Worm (Caenorhabditis elegans): ENCODE measurements around the gene cht-2.

DNA sequence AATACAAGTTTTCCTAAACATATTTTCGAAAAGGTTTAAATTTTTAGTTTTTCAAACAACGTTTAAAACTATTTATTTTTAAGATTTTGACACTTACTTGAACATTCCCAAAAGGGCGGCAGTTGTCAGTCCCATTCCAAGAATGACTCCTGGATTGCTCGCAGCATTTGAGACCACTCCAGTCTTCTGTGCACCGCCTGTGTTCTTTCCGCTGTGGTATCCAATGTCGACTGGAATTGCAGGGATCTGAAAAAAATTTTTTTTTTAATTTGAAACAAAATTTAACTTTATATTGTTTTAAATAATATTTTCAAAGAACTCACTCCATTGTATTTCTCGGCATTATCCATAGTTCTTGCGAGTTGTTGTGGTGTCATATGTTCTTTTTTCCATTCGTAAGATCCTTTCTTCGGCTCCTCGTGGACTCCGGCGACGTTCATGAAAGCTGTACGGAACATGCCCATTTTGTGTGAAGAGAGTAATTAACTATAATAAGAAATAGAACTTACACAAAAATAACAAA lies 38.9 kb upstream of the cht-2 start, which contains the start of gene M05D6.5:
- TF ChIP-seq ceh-6 (GFP tag; optimal IDR thresholded peaks at IDR 0.05) (no peak), sdc-2 (tag; optimal IDR thresholded peaks at IDR 0.05) (no peak), elt-2 (tag; optimal IDR thresholded peaks at IDR 0.05) (no peak), dve-1 (tag; optimal IDR thresholded peaks at IDR 0.05) (no peak), ceh-18 (tag; optimal IDR thresholded peaks at IDR 0.05) (no peak), ceh-9 (tag; optimal IDR thresholded peaks at IDR 0.05) (no peak), ama-1 (optimal IDR thresholded peaks at IDR 0.05) (no peak), pqm-1 (tag; optimal IDR thresholded peaks at IDR 0.05) (no peak)

Measured in whole organism, late embryonic.